Fruit fly (Drosophila melanogaster) whole organism, embryonic: ENCODE measurements around the gene dachs.

Experiments used
- Bgb ChIP-seq: fragments of 200-800 bp; sonication (Bioruptor generic); IDR thresholded peaks from 2 replicates; pipeline ENCODE4 v1.3.6; 2022; ENCODE audit warnings: missing biosample characterization, missing genetic modification characterization; ENCODE audit not compliant: partially characterized antibody
- CG10543 ChIP-seq: fragments of 200-800 bp; sonication (Bioruptor generic); optimal IDR thresholded peaks from 3 replicates; lab custom pipeline; 2017; ENCODE audit warnings: missing biosample characterization, mild to moderate bottlenecking, missing genetic modification characterization, moderate library complexity
- CG10979 ChIP-seq: fragments of 200-800 bp; sonication (Bioruptor generic); optimal IDR thresholded peaks from 2 replicates; lab custom pipeline; 2018; ENCODE audit warnings: missing biosample characterization, mild to moderate bottlenecking, missing genetic modification characterization, moderate library complexity
- CG11504 ChIP-seq: fragments of 200-800 bp; sonication (Bioruptor generic); optimal IDR thresholded peaks from 3 replicates; lab custom pipeline; 2019; ENCODE audit warnings: missing biosample characterization, mild to moderate bottlenecking, missing genetic modification characterization, moderate library complexity
- CG13123 ChIP-seq: fragments of 200-800 bp; sonication (Bioruptor generic); optimal IDR thresholded peaks from 2 replicates; lab custom pipeline; 2016; ENCODE audit warnings: missing biosample characterization, missing genetic modification characterization
- CG17359 ChIP-seq: fragments of 200-800 bp; sonication (Bioruptor generic); optimal IDR thresholded peaks from 3 replicates; lab custom pipeline; 2018; ENCODE audit warnings: missing biosample characterization, mild to moderate bottlenecking, missing genetic modification characterization, moderate library complexity
- CG2120 ChIP-seq: fragments of 200-800 bp; sonication (Bioruptor generic); optimal IDR thresholded peaks from 3 replicates; lab custom pipeline; 2016; ENCODE audit warnings: missing biosample characterization, missing genetic modification characterization
- CG2712 ChIP-seq: fragments of 200-800 bp; optimal IDR thresholded peaks from 3 replicates; lab custom pipeline; 2019; ENCODE audit warnings: missing biosample characterization, mild to moderate bottlenecking, missing genetic modification characterization, moderate library complexity
- CG4854 ChIP-seq: fragments of 200-800 bp; sonication (Bioruptor generic); optimal IDR thresholded peaks from 2 replicates; lab custom pipeline; 2016; ENCODE audit warnings: missing biosample characterization, missing genetic modification characterization, inconsistent platforms
- CG5180 ChIP-seq: fragments of 200-800 bp; sonication (Bioruptor generic); optimal IDR thresholded peaks from 3 replicates; lab custom pipeline; 2017; ENCODE audit warnings: missing biosample characterization, missing genetic modification characterization, mild to moderate bottlenecking, moderate library complexity, missing genetic modification reagents
- CG6254 ChIP-seq: fragments of 200-800 bp; sonication (Bioruptor generic); optimal IDR thresholded peaks from 3 replicates; lab custom pipeline; 2017; ENCODE audit warnings: mild to moderate bottlenecking, missing biosample characterization, missing genetic modification reagents, missing genetic modification characterization
- CG8290 ChIP-seq, 3 experiments: fragments of 200-800 bp; sonication (Bioruptor generic); optimal IDR thresholded peaks; 2 replicates each; lab custom pipeline; 2016 to 2019; ENCODE audit warnings: missing biosample characterization in 3 of 3, missing genetic modification characterization in 3 of 3, mild to moderate bottlenecking in 2 of 3, moderate library complexity in 1 of 3
- CG9727 ChIP-seq: fragments of 200-800 bp; sonication (Bioruptor generic); optimal IDR thresholded peaks from 3 replicates; lab custom pipeline; 2017; ENCODE audit warnings: missing biosample characterization, mild to moderate bottlenecking, missing genetic modification characterization
- Camta ChIP-seq: fragments of 200-800 bp; sonication (Bioruptor generic); optimal IDR thresholded peaks from 2 replicates; lab custom pipeline; 2016; ENCODE audit warnings: missing biosample characterization, missing genetic modification characterization
- Deaf1 ChIP-seq: fragments of 200-800 bp; optimal IDR thresholded peaks from 3 replicates; lab custom pipeline; 2019; ENCODE audit warnings: missing biosample characterization, mild to moderate bottlenecking, missing genetic modification characterization, moderate library complexity
- GATAe ChIP-seq: fragments of 200-800 bp; sonication (Bioruptor generic); conservative IDR thresholded peaks from 2 replicates; pipeline ENCODE4 v1.3.6; 2022; ENCODE audit warnings: missing biosample characterization, missing genetic modification characterization
- H2.0 ChIP-seq: fragments of 200-800 bp; sonication (Bioruptor generic); IDR thresholded peaks from 2 replicates; pipeline ENCODE4 v1.3.6; 2022; ENCODE audit warnings: missing biosample characterization, missing genetic modification characterization
- Hmr ChIP-seq: fragments of 200-800 bp; sonication (Bioruptor generic); optimal IDR thresholded peaks from 3 replicates; lab custom pipeline; 2017; ENCODE audit warnings: mild to moderate bottlenecking, missing biosample characterization, missing genetic modification reagents, missing genetic modification characterization
- Kr ChIP-seq: fragments of 200-800 bp; sonication (Bioruptor generic); optimal IDR thresholded peaks from 2 replicates; lab custom pipeline; 2017; ENCODE audit warnings: missing biosample characterization, mild to moderate bottlenecking, missing genetic modification characterization
- Lpt ChIP-seq: fragments of >200 bp; optimal IDR thresholded peaks from 2 replicates; lab custom pipeline; 2018; ENCODE audit warnings: missing biosample characterization, missing genetic modification characterization
- Oli ChIP-seq: fragments of 200-800 bp; sonication (Bioruptor generic); optimal IDR thresholded peaks from 2 replicates; lab custom pipeline; 2018; ENCODE audit warnings: missing biosample characterization, mild to moderate bottlenecking, missing genetic modification characterization, moderate library complexity
- Opbp ChIP-seq: fragments of 200-800 bp; sonication (Bioruptor generic); IDR thresholded peaks from 3 replicates; pipeline ENCODE4 v1.3.6; 2022; ENCODE audit warnings: missing biosample characterization, missing genetic modification characterization; ENCODE audit not compliant: partially characterized antibody
- Rx ChIP-seq: fragments of 200-800 bp; sonication (Bioruptor generic); IDR thresholded peaks from 2 replicates; pipeline ENCODE4 v1.3.6; 2022; ENCODE audit warnings: missing biosample characterization, missing genetic modification characterization
- Taf1 ChIP-seq: fragments of 200-800 bp; sonication (Bioruptor generic); IDR thresholded peaks from 2 replicates; pipeline ENCODE4 v1.3.6; 2022; ENCODE audit warnings: missing biosample characterization, missing genetic modification characterization
- Usf ChIP-seq: fragments of 200-800 bp; sonication (Bioruptor generic); optimal IDR thresholded peaks from 2 replicates; lab custom pipeline; 2017; ENCODE audit warnings: missing genotype, missing biosample characterization, missing genetic modification characterization
- ash1 ChIP-seq: fragments of 200-800 bp; sonication (Bioruptor generic); optimal IDR thresholded peaks from 2 replicates; lab custom pipeline; 2018; ENCODE audit warnings: missing biosample characterization, mild to moderate bottlenecking, missing genetic modification characterization
- ato ChIP-seq: fragments of 200-800 bp; sonication (Bioruptor generic); IDR thresholded peaks from 2 replicates; pipeline ENCODE4 v1.3.6; 2022; ENCODE audit warnings: missing biosample characterization, missing genetic modification characterization; ENCODE audit not compliant: partially characterized antibody
- bcd ChIP-seq: fragments of 200-800 bp; sonication (Bioruptor generic); optimal IDR thresholded peaks from 2 replicates; lab custom pipeline; 2017; ENCODE audit warnings: missing biosample characterization, mild to moderate bottlenecking, missing genetic modification characterization
- br ChIP-seq: fragments of >200 bp; optimal IDR thresholded peaks from 2 replicates; lab custom pipeline; 2017
- croc ChIP-seq: fragments of 200-800 bp; sonication (Bioruptor generic); conservative IDR thresholded peaks from 3 replicates; pipeline ENCODE4 v1.3.6; 2022; ENCODE audit warnings: missing biosample characterization, missing genetic modification characterization
- crp ChIP-seq, 2 experiments: fragments of 200-800 bp; sonication (Bioruptor generic); optimal IDR thresholded peaks; 2 replicates in 1 of 2; 3 replicates in 1 of 2; lab custom pipeline; 2017; ENCODE audit warnings: missing biosample characterization in 2 of 2, missing genetic modification characterization in 2 of 2, mild to moderate bottlenecking in 1 of 2, moderate library complexity in 1 of 2
- dan ChIP-seq: fragments of 200-800 bp; sonication (Bioruptor generic); IDR thresholded peaks from 2 replicates; pipeline ENCODE4 v1.3.6; 2022; ENCODE audit warnings: missing biosample characterization, missing genetic modification characterization
- esg ChIP-seq: fragments of 200-800 bp; sonication (Bioruptor generic); conservative IDR thresholded peaks from 2 replicates; pipeline ENCODE4 v1.3.6; 2022; ENCODE audit warnings: missing biosample characterization, missing genetic modification characterization
- fd96Cb ChIP-seq: fragments of 200-800 bp; sonication (Bioruptor generic); optimal IDR thresholded peaks from 2 replicates; lab custom pipeline; 2018; ENCODE audit warnings: missing biosample characterization, mild to moderate bottlenecking, missing genetic modification characterization, moderate library complexity
- gt ChIP-seq: fragments of 200-800 bp; sonication (Bioruptor generic); IDR thresholded peaks from 2 replicates; pipeline ENCODE4 v1.3.6; 2022; ENCODE audit warnings: missing biosample characterization, missing genetic modification characterization
- her ChIP-seq: fragments of 200-800 bp; sonication (Bioruptor generic); optimal IDR thresholded peaks from 2 replicates; lab custom pipeline; 2016; ENCODE audit warnings: missing biosample characterization, missing genetic modification characterization
- ind ChIP-seq: fragments of 200-800 bp; sonication (Bioruptor generic); optimal IDR thresholded peaks from 3 replicates; lab custom pipeline; 2016; ENCODE audit warnings: missing biosample characterization, missing genetic modification characterization
- lbe ChIP-seq: fragments of 200-800 bp; sonication (Bioruptor generic); optimal IDR thresholded peaks from 2 replicates; lab custom pipeline; 2016; ENCODE audit warnings: missing biosample characterization, mild to moderate bottlenecking, missing genetic modification characterization
- luna ChIP-seq: fragments of 200-800 bp; sonication (Bioruptor generic); optimal IDR thresholded peaks from 2 replicates; lab custom pipeline; 2016; ENCODE audit warnings: missing biosample characterization, missing genetic modification characterization
- nerfin-1 ChIP-seq: fragments of 200-800 bp; sonication (Bioruptor generic); optimal IDR thresholded peaks from 3 replicates; lab custom pipeline; 2019; ENCODE audit warnings: missing biosample characterization, mild to moderate bottlenecking, missing genetic modification characterization, moderate library complexity
- peb ChIP-seq: fragments of 200-800 bp; sonication (Bioruptor generic); IDR thresholded peaks from 2 replicates; pipeline ENCODE4 v1.3.6; 2022; ENCODE audit warnings: missing biosample characterization, missing genetic modification characterization
- shn ChIP-seq: fragments of 200-800 bp; sonication (Bioruptor generic); optimal IDR thresholded peaks from 3 replicates; lab custom pipeline; 2016; ENCODE audit warnings: missing biosample characterization, missing genetic modification characterization
- sima ChIP-seq: fragments of 200-800 bp; sonication (Bioruptor generic); optimal IDR thresholded peaks from 2 replicates; lab custom pipeline; 2016; ENCODE audit warnings: missing biosample characterization, missing genetic modification characterization
- slou ChIP-seq: fragments of 200-800 bp; sonication (Bioruptor generic); optimal IDR thresholded peaks from 3 replicates; lab custom pipeline; 2016; ENCODE audit warnings: missing biosample characterization, missing genetic modification characterization
- ssp ChIP-seq: fragments of 200-800 bp; sonication (Bioruptor generic); IDR thresholded peaks from 2 replicates; pipeline ENCODE4 v1.3.6; 2022; ENCODE audit warnings: missing biosample characterization, missing genetic modification characterization
- sug ChIP-seq: fragments of 200-800 bp; optimal IDR thresholded peaks from 2 replicates; lab custom pipeline; 2019; ENCODE audit warnings: missing biosample characterization, mild to moderate bottlenecking, missing genetic modification characterization, moderate library complexity
- unc-4 ChIP-seq: fragments of 200-800 bp; sonication (Bioruptor generic); IDR thresholded peaks from 2 replicates; pipeline ENCODE4 v1.3.6; 2022; ENCODE audit warnings: missing biosample characterization, missing genetic modification characterization; ENCODE audit not compliant: partially characterized antibody
- wor ChIP-seq: fragments of 200-800 bp; sonication (Bioruptor generic); IDR thresholded peaks from 2 replicates; pipeline ENCODE4 v1.3.6; 2022; ENCODE audit warnings: missing biosample characterization, missing genetic modification characterization

dachs gene

DNA sequence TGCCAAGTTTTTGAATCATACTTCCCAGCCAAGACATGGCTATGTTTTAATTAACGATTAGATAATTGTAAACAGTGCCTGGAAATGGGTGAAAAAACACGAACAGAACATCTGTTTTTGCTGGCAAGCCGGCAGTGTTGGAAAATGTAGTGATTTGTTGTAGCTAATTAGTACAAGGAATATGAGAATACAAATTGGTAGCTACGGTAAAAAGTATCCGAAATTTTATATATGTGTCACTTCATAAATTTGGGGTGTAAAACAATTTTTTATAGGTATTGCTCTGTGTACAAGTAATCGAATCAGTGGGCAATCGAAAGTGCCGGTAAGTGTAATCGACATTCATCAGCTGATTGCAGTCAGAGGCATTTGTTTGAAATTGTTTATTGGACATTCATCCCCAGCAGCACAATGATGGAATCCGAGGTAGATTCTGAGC lies 50.7 kb downstream of the dachs start, which contains the start of the genes mRpL51 and Uba4 (continued):
- peak; percentile 14 for TF ChIP-seq slou (GFP tag; lab: Kevin White, UChicago)
- TF ChIP-seq crp (GFP tag; optimal IDR thresholded peaks at IDR 0.05; lab: Kevin White, UChicago) = peak; percentile 90 to 97
- no peak for TF ChIP-seq CG5180 (GFP tag; lab: Kevin White, UChicago)
- TF ChIP-seq luna (GFP tag; lab: Kevin White, UChicago) = no peak
- TF ChIP-seq wor (GFP tag; lab: Robert Waterston, UW) = no peak
- no peak for TF ChIP-seq bcd (GFP tag; lab: Kevin White, UChicago)
- TF ChIP-seq esg = no peak
- TF ChIP-seq Kr (GFP tag; lab: Kevin White, UChicago) = no peak
- TF ChIP-seq croc (GFP tag; lab: Robert Waterston, UW) = no peak
- TF ChIP-seq fd96Cb (tag; lab: Kevin White, UChicago) = no peak
- TF ChIP-seq unc-4 = peak; percentile 55
- TF ChIP-seq Camta (GFP tag; lab: Kevin White, UChicago) = peak; percentile 16
- no peak for TF ChIP-seq peb (GFP tag; lab: Robert Waterston, UW)
- TF ChIP-seq shn = no peak
- peak; percentile 41 for TF ChIP-seq ind (GFP tag; lab: Kevin White, UChicago)
- TF ChIP-seq Lpt (GFP tag; lab: Kevin White, UChicago) = no peak
- TF ChIP-seq Deaf1 (tag; lab: Kevin White, UChicago) = peak; percentile 43
- no peak for TF ChIP-seq ssp (GFP tag; lab: Robert Waterston, UW)
- TF ChIP-seq CG2120 = peak; percentile 66
- peak; percentile 18 for TF ChIP-seq CG10979 (tag; lab: Kevin White, UChicago)
- no peak for TF ChIP-seq GATAe (GFP tag; lab: Robert Waterston, UW)

DNA sequence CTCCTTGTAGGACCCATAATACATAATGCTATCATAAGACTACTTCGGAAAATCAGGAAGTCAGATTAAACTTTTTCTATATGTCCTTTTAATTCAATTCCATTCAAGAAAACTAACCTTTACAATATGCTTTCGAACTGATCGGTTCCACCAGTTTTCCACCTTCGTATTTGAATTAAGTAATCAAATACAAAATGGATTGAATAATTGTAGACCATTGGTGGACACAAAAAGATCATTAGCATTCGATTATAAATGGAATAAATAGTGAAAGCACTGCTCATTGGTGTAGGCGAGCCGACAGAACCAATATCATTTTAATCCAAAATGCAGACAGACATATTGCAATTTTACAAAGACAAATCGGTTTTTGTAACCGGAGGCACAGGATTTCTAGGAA lies 52.8 kb downstream of the dachs start, which contains the start of gene Sgp:
TSS of gene Sgp (plus strand) at position 301 of the 400 bp plus-strand sequence.
- TF ChIP-seq lbe (GFP tag; lab: Kevin White, UChicago) = no peak
- TF ChIP-seq gt (GFP tag; lab: Robert Waterston, UW) = no peak
- TF ChIP-seq dan (GFP tag; lab: Robert Waterston, UW) = no peak
- no peak for TF ChIP-seq CG17359 (tag; lab: Kevin White, UChicago)
- no peak for TF ChIP-seq ato (GFP tag; lab: Robert Waterston, UW)
- TF ChIP-seq CG4854 (GFP tag; lab: Kevin White, UChicago) = no peak
- TF ChIP-seq Rx (GFP tag; lab: Robert Waterston, UW) = no peak
- TF ChIP-seq Bgb (GFP tag; lab: Robert Waterston, UW) = no peak
- no peak for TF ChIP-seq Taf1 (GFP tag; lab: Robert Waterston, UW)
- TF ChIP-seq her (GFP tag; lab: Kevin White, UChicago) = no peak
- no peak for TF ChIP-seq ash1
- no peak for TF ChIP-seq Hmr (GFP tag; lab: Kevin White, UChicago)

- TF ChIP-seq CG9727 (GFP tag; lab: Kevin White, UChicago) (no peak), CG6254 (GFP tag; lab: Kevin White, UChicago) (no peak), Oli (tag; lab: Kevin White, UChicago) (no peak), CG11504 (no peak), nerfin-1 (tag; lab: Kevin White, UChicago) (peak; percentile 3), CG10543 (GFP tag; lab: Kevin White, UChicago) (peak; percentile 59), CG2712 (peak; percentile 30), sima (GFP tag; lab: Kevin White, UChicago) (no peak), CG13123 (GFP tag; lab: Kevin White, UChicago) (no peak), CG8290 (GFP tag; optimal IDR thresholded peaks at IDR 0.05; lab: Kevin White, UChicago) (peak; percentile 52), CG8290 (tag; optimal IDR thresholded peaks at IDR 0.05; lab: Kevin White, UChicago) (no peak), sug (tag; lab: Kevin White, UChicago) (peak; percentile 41), H2.0 (GFP tag; lab: Robert Waterston, UW) (0 out of 2 replicates have a peak, but pooled peaks have one; percentile 17), br (lab: Kevin White, UChicago) (no peak), Opbp (peak; percentile 42; the same call in 2 of the 3 replicates), Usf (GFP tag; lab: Kevin White, UChicago) (no peak)
Measured at dm6 chr2L:8521724-8522309, 55.2 kb downstream of the dachs start, which contains the start of gene Acer. TSS of gene Acer (plus strand) at chr2L:8521933.
